Fruit fly (Drosophila melanogaster): Measurements from ENCODE around the gene Tmf.

Gene Tmf

dm6 chrX:6843841-6844440 lies at the start of gene Tmf, which contains the start of gene CG14435:
Gene Tmf, plus strand, starts transcription at chrX:6844341.
Gene CG14435, minus strand, starts transcription at chrX:6843921.
- peak; percentile 81 for TF ChIP-seq noc (tag; optimal IDR thresholded peaks at IDR 0.05)

dm6 chrX:6794826-6795225 lies 49.3 kb upstream of the Tmf start:
- no peak for TF ChIP-seq noc (tag; optimal IDR thresholded peaks at IDR 0.05)

dm6 chrX:6795987-6796691 lies 48.0 kb upstream of the Tmf start:
- TF ChIP-seq noc (tag; optimal IDR thresholded peaks at IDR 0.05) = no peak

dm6 chrX:6796972-6797371 lies 47.2 kb upstream of the Tmf start:
- no peak for TF ChIP-seq noc (tag; optimal IDR thresholded peaks at IDR 0.05)

dm6 chrX:6799261-6800022 lies 44.7 kb upstream of the Tmf start:
- no peak for TF ChIP-seq noc (tag; optimal IDR thresholded peaks at IDR 0.05)

- peak; percentile 92 for TF ChIP-seq noc (tag; optimal IDR thresholded peaks at IDR 0.05)
These were observed 43.3 kb upstream of the Tmf start for dm6 chrX:6800726-6801296.

dm6 chrX:6802376-6803080 lies 41.6 kb upstream of the Tmf start:
- no peak for TF ChIP-seq noc (tag; optimal IDR thresholded peaks at IDR 0.05)

- TF ChIP-seq noc (tag; optimal IDR thresholded peaks at IDR 0.05) = peak; percentile 12
These were observed 40.8 kb upstream of the Tmf start, which contains the start of the genes C3G and pod1 for dm6 chrX:6803312-6803794. Gene C3G, minus strand, starts transcription at chrX:6803593. Gene pod1, plus strand, starts transcription at chrX:6803684.

- no peak for TF ChIP-seq noc (tag; optimal IDR thresholded peaks at IDR 0.05)
These were observed 40.2 kb upstream of the Tmf start for dm6 chrX:6803880-6804484.

- peak; percentile 71 for TF ChIP-seq noc (tag; optimal IDR thresholded peaks at IDR 0.05)
These were observed 39.5 kb upstream of the Tmf start for dm6 chrX:6804485-6805295.

dm6 chrX:6805404-6805803 lies 38.7 kb upstream of the Tmf start:
- TF ChIP-seq noc (tag; optimal IDR thresholded peaks at IDR 0.05) = no peak

dm6 chrX:6813678-6814077 lies 30.5 kb upstream of the Tmf start, which contains the start of gene iav:
Gene iav, plus strand, starts transcription at chrX:6813978.
- no peak for TF ChIP-seq noc (tag; optimal IDR thresholded peaks at IDR 0.05)

dm6 chrX:6820703-6821102 lies 23.4 kb upstream of the Tmf start, which contains the start of the genes Nf-YC and xit:
Gene Nf-YC, minus strand, starts transcription at chrX:6820919.
Gene xit, plus strand, starts transcription at chrX:6821016.
- TF ChIP-seq noc (tag; optimal IDR thresholded peaks at IDR 0.05) = no peak

- TF ChIP-seq noc (tag; optimal IDR thresholded peaks at IDR 0.05) = no peak
These were observed 21.2 kb upstream of the Tmf start, which contains the start of gene Atx-1 for dm6 chrX:6822904-6823303. Gene Atx-1, plus strand, starts transcription at chrX:6823204.

Measured in whole organism, larva.